Fruit fly (Drosophila melanogaster): ENCODE data around the gene Ubr3.

Ubr3 gene

DNA sequence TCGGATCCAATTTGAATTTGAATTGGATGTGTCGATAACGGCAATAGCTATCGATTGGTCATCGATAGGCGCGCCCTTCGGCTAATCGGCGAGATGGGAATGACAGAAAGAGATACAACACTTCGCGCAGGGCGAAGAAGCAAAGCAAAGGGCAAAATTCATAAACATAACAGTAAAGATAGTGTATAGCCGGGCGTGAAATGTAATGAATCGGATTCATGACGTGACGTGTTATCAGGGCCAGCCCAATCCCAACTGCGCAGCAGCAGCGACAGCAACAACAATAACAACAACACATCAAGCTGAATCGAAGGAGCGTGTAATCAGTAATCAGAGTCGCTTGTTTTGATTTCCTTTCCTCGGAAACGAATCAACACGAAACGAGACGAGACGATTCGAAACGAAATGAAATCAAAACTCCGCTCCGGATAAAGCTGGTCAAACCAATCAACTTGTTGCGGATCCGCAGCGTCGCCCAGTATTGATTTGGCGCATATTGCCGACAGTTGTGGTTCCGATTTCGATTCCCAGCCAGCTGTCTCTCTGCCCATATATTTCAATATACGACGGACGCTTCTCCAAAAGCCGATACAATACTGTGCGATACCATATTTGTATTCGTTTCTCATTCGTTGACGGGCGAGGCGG is 23.6 kb upstream of the Ubr3 start, which contains the start of gene snz (continued):
- TF ChIP-seq danr (GFP tag; IDR thresholded peaks at IDR 0.05) (no peak), CG4820 (GFP tag; optimal IDR thresholded peaks at IDR 0.05) (no peak), az2 (GFP tag; optimal IDR thresholded peaks at IDR 0.05) (no peak), CG10979 (tag; optimal IDR thresholded peaks at IDR 0.05) (no peak), bcd (GFP tag; optimal IDR thresholded peaks at IDR 0.05) (no peak), Doc3 (GFP tag; IDR thresholded peaks at IDR 0.05; ENCODE audit: partially characterized antibody) (peak; percentile 57; the same call in 1 of the 3 replicates), Abd-B (GFP tag; optimal IDR thresholded peaks at IDR 0.05) (no peak), Hey (tag; optimal IDR thresholded peaks at IDR 0.05) (no peak), disco-r (GFP tag; optimal IDR thresholded peaks at IDR 0.05) (no peak), CG1647 (GFP tag; optimal IDR thresholded peaks at IDR 0.05) (no peak), Myb (GFP tag; optimal IDR thresholded peaks at IDR 0.05) (peak; percentile 88), Dfd (GFP tag; optimal IDR thresholded peaks at IDR 0.05) (no peak), nau (GFP tag; optimal IDR thresholded peaks at IDR 0.05) (no peak), H2.0 (GFP tag; IDR thresholded peaks at IDR 0.05) (no peak), eve (GFP tag; optimal IDR thresholded peaks at IDR 0.05) (no peak), dysf (GFP tag; IDR thresholded peaks at IDR 0.05) (no peak), Dip2 (GFP tag; IDR thresholded peaks at IDR 0.05) (no peak), CG34422 (GFP tag; IDR thresholded peaks at IDR 0.05) (peak; percentile 47; the same call in 1 of the 3 replicates), dpn (GFP tag; optimal IDR thresholded peaks at IDR 0.05) (no peak), z (GFP tag; IDR thresholded peaks at IDR 0.05) (no peak), nerfin-1 (tag; optimal IDR thresholded peaks at IDR 0.05) (no peak), vnd (GFP tag; IDR thresholded peaks at IDR 0.05; ENCODE audit: partially characterized antibody) (peak; percentile 66; the same call in 2 of the 3 replicates), ems (GFP tag; optimal IDR thresholded peaks at IDR 0.05) (no peak), CG10959 (GFP tag; IDR thresholded peaks at IDR 0.05) (no peak), wdn (GFP tag; IDR thresholded peaks at IDR 0.05) (no peak), CG5245 (GFP tag; optimal IDR thresholded peaks at IDR 0.05) (no peak), nerfin-2 (GFP tag; IDR thresholded peaks at IDR 0.05; ENCODE audit: partially characterized antibody) (peak; percentile 65), Camta (GFP tag; optimal IDR thresholded peaks at IDR 0.05) (no peak), twi (tag; optimal IDR thresholded peaks at IDR 0.05) (no peak), pita (GFP tag; optimal IDR thresholded peaks at IDR 0.05) (no peak), HLHmδ (GFP tag; optimal IDR thresholded peaks at IDR 0.05) (no peak), CG12769 (tag; optimal IDR thresholded peaks at IDR 0.05) (no peak), seq (GFP tag; IDR thresholded peaks at IDR 0.05) (no peak), ab (GFP tag; optimal IDR thresholded peaks at IDR 0.05) (no peak), CG3838 (GFP tag; optimal IDR thresholded peaks at IDR 0.05) (no peak), sug (tag; optimal IDR thresholded peaks at IDR 0.05) (peak; percentile 77), so (GFP tag; IDR thresholded peaks at IDR 0.05) (no peak), CG8388 (GFP tag; optimal IDR thresholded peaks at IDR 0.05) (no peak), CG34376 (GFP tag; optimal IDR thresholded peaks at IDR 0.05) (peak; percentile 97), esg (GFP tag; conservative IDR thresholded peaks at IDR 0.05) (no peak), CG17829 (tag; optimal IDR thresholded peaks at IDR 0.05) (no peak), CG4854 (GFP tag; optimal IDR thresholded peaks at IDR 0.05) (no peak), jigr1 (GFP tag; IDR thresholded peaks at IDR 0.05) (no peak), fd64A (GFP tag; optimal IDR thresholded peaks at IDR 0.05) (no peak), CrebB (tag; optimal IDR thresholded peaks at IDR 0.05) (no peak), CG17802 (tag; optimal IDR thresholded peaks at IDR 0.05) (no peak), CG1602 (GFP tag; optimal IDR thresholded peaks at IDR 0.05) (no peak), ap (GFP tag; IDR thresholded peaks at IDR 0.05) (no peak), CG4707 (GFP tag; optimal IDR thresholded peaks at IDR 0.05) (no peak), CG15269 (tag; optimal IDR thresholded peaks at IDR 0.05) (no peak), scrt (GFP tag; optimal IDR thresholded peaks at IDR 0.05) (peak; percentile 87)

All from whole organism, embryonic.